Worm (Caenorhabditis elegans) whole organism, L4/young adult: ENCODE data around the gene T25B6.6.

Source experiments
- W03F9.2 ChIP-seq: fragments of 150-350 bp; optimal IDR thresholded peaks from 2 replicates; lab custom pipeline; 2014; ENCODE audit warnings: missing biosample characterization, missing genetic modification characterization
- dao-5 ChIP-seq: sonication (generic microtip); optimal IDR thresholded peaks from 2 replicates; lab custom pipeline; 2016; ENCODE audit warnings: missing genotype, missing genetic modification characterization, moderate library complexity, missing compliant biosample characterization
- him-1 ChIP-seq: sonication (generic microtip); optimal IDR thresholded peaks from 2 replicates; lab custom pipeline; 2016; ENCODE audit warnings: missing genotype, missing genetic modification reagents, missing genetic modification characterization, missing compliant biosample characterization

DNA sequence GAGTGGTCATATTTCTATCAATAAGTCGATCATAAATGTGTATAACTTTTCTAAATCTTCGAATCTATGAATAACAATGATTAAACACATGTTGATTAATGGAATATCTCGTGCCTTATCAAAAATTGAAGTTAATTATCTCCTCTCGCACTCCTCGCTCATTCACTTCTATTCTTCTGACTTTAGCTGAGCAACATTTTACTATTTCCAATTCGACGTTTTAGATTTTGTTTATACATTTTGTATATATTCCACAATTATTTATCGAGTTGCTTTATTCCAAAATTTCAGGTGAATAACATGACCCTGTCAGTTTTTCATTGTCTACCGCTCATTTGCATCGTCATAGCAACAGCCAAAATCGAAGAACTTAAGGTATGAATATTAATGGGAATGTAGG, 4.6 kb upstream of the T25B6.6 start, which contains the start of gene T25B6.3:
- TF ChIP-seq dao-5 = no peak
- TF ChIP-seq him-1 = no peak
- no peak for TF ChIP-seq W03F9.2
